Worm (Caenorhabditis elegans) whole organism, dauer: ENCODE results near the gene cyp-34A1.
"Not testable (repeated sequence)": the region's sequence is repeated elsewhere in the genome, so short reads cannot be mapped to it uniquely, and the experiment has no call there.

Experiments used
- unc-62 ChIP-seq: sonication (generic microtip); optimal IDR thresholded peaks from 2 replicates; lab custom pipeline; 2017; ENCODE audit warnings: missing biosample characterization, missing genetic modification reagents, missing genetic modification characterization

cyp-34A1 gene

DNA sequence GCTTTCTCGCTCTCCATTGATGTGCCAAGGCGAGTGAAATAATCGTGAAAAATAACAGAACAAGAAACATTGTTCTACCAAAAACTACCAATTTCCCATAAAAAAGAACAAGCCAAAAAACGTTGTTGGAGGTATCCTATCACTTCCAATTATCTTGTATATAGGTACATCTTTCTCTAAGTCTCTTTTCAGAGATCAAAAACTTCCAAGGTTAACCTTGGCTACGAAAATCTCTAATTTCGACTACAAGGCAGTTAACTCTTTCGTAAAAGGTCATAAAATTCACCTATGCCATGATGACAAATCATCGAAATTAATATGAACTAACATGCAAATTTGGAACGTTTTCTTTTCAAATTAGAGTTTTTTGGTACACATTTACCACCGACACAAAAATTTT is at the start of gene cyp-34A1:
cyp-34A1 (minus strand) TSS at position 101 of the 400 bp plus-strand sequence.
- TF ChIP-seq unc-62 = no peak

DNA sequence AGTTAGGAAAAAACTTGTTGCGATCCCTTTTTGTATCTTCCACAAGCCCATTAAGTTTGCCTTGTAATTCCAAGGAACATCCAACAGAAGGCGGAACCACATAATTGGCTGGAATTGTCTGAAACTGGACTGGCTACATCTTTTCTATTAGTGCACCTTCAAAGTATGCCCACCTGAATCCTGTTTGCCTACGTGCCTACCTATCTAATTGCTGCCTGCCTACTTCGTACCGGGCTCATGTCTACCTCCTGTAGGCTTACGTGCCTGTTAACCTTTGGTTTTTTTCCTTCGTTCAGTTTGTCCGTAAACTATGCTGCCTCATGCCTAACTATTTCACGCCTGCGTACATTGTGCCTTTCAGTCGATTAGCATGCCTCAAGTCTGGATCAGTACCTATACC is 49.6 kb upstream of the cyp-34A1 start, which contains the start of gene wrt-7:
wrt-7 (minus strand) TSS at position 101 of the 400 bp plus-strand sequence.
- TF ChIP-seq unc-62 = no peak

- TF ChIP-seq unc-62 = no peak
Observed at ce11 chrV:15332851-15333250, 45.1 kb upstream of the cyp-34A1 start, which contains the start of gene srw-113. TSS of gene srw-113 (plus strand) at chrV:15333151.

DNA sequence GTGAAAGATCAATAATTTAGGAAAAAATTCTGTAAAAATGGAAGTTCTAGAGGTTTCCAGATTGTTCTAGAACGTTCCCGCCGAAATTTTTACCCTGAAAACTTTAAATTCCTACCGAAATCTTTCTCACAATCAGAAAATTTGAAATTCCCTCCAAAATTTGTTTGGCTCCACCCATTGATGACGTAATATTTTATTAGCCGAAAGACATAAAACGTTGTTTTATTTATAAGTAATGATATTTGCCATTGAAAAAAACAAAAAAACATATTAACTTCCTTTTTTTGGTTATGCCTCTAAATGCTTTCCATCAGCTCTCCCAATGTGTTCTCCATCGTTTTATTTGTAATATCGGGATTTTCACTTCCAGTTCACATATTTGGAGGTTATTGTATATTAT is 42.6 kb upstream of the cyp-34A1 start, which contains the start of gene srh-295:
srh-295 (plus strand) TSS at position 301 of the 400 bp plus-strand sequence.
- TF ChIP-seq unc-62 = no peak

DNA sequence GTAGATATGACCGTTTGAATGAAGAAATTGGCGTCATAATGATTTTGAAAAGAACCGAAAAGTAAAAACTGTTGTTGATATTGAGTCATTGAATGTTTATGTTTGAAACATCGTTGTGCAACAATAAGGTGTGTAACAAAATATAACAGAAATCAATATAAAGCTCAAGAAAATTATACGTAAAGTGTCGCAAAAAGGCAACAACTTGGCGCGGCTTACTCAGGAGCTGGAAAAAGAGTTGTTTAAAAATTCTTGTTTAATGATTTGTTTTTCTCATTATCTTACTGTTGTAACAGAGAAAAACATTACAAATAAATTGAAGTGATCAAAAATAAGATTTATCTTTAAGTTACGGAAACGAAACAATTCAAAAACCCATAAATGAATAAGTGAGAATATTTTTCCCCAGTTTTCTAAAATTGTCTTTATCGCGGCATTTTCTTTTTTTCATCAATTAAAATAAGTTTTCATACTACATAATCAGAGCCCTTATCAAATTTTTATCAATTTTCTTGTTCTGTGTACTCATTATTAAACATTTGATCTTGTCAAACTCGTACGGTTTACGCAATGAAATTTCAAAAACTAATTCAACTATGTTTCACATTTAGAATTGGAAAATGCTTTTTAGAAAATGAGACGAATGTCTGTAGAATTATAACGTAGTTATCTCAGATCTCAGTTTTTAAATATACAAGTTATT is 40.1 kb upstream of the cyp-34A1 start, which contains the start of gene ZK1037.6:
ZK1037.6 (minus strand) TSS at position 51 of the 703 bp plus-strand sequence.
- no peak for TF ChIP-seq unc-62

- no peak for TF ChIP-seq unc-62
Observed at ce11 chrV:15323417-15323816, 35.7 kb upstream of the cyp-34A1 start.

- TF ChIP-seq unc-62 = not testable (repeated sequence)
Observed at ce11 chrV:15322653-15323052, 34.9 kb upstream of the cyp-34A1 start, which contains the start of gene nhr-247. TSS of gene nhr-247 (plus strand) at chrV:15322982.

ce11 chrV:15318638-15319037 is 30.9 kb upstream of the cyp-34A1 start, which contains the start of gene nhr-291:
TSS of gene nhr-291 (plus strand) at chrV:15318961.
- TF ChIP-seq unc-62 = no peak

DNA sequence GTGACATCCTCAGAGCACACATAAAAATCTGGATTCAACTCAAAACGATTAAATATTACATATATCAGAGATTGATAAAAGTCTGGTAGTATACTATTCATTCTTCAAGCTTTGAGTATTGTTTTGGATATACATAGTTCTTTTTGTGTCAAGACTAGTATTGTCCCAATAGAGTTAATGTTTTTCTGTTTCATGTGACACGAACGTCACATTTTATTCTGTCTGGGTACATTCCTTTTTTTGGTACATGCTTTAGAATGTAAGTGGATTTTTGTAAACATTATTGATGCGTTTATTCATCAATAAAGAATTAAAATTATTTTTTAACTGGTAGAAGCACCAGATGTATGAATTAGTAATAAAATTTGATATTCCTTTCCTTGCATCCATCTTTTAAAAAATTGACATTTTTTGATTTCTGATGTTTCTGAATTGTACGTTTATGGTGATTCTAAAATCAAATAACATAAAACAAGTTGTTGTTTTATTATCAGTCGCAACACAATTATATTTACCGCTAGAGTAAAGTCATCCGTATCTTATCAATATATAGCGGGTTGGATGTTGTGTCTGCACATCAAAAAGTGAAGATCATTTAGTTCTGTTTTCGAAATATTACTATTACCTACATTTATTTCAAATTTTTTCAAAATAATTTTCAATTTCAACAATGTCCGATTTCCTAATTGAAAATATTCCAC is 28.2 kb upstream of the cyp-34A1 start, which contains the start of the genes srt-22 and nhr-246:
srt-22 (minus strand) TSS at position 101 of the 701 bp plus-strand sequence.
nhr-246 (plus strand) TSS at position 651 of the 701 bp plus-strand sequence.
- TF ChIP-seq unc-62 = no peak

ce11 chrV:15313529-15313928 is 25.8 kb upstream of the cyp-34A1 start:
- TF ChIP-seq unc-62 = no peak

DNA sequence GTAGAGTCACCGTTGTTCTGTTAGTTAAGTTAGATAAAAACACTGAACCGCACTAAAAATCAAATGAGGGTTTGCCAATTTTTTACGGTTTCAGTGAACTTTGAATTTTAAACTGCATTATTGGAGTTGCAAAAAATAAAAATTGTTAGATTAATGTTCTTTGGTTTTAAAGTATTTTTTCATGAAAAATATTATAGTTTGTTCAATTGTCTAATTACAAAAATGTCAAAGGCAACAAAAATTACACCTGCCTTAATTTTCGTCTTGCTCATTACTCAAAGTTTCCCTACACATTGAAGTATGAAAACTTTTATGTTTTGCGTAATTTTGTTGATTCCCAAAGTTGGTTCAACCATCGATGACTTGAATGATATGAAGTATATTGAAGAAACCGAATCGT is 23.0 kb upstream of the cyp-34A1 start, which contains the start of gene irld-62:
irld-62 (plus strand) TSS at position 301 of the 400 bp plus-strand sequence.
- no peak for TF ChIP-seq unc-62

- TF ChIP-seq unc-62 = no peak
Observed at ce11 chrV:15309011-15309410, 21.3 kb upstream of the cyp-34A1 start, which contains the start of gene srz-10. TSS of gene srz-10 (minus strand) at chrV:15309098.

ce11 chrV:15306745-15307144 is 19.0 kb upstream of the cyp-34A1 start, which contains the start of gene T26H8.4:
TSS of gene T26H8.4 (minus strand) at chrV:15306845.
- TF ChIP-seq unc-62 = no peak

ce11 chrV:15305502-15305901 is 17.7 kb upstream of the cyp-34A1 start, which contains the start of gene T26H8.5:
TSS of gene T26H8.5 (minus strand) at chrV:15305602.
- no peak for TF ChIP-seq unc-62

DNA sequence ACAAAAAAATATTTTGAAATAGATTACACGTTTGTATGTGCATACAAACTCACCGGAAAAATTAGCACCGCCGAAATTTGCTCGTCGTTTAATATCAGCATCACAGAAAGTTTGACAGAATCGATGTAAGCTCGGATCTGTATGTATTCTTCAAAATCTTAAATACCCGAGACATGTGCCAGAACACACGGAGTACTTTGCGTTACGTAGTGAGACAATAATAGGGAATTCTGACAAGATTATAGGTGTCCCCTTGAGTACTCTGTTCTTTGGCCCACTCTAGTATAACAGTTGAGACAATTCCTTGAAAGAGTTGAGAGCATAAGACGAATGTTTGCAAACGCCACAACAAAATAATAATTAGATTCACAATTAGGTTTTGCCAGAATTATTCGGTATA is 15.9 kb upstream of the cyp-34A1 start, which contains the start of gene srx-48:
srx-48 (minus strand) TSS at position 101 of the 400 bp plus-strand sequence.
- no peak for TF ChIP-seq unc-62

ce11 chrV:15298597-15298996 is 10.8 kb upstream of the cyp-34A1 start, which contains the start of gene cpr-3:
TSS of gene cpr-3 (minus strand) at chrV:15298700.
- TF ChIP-seq unc-62 = no peak

DNA sequence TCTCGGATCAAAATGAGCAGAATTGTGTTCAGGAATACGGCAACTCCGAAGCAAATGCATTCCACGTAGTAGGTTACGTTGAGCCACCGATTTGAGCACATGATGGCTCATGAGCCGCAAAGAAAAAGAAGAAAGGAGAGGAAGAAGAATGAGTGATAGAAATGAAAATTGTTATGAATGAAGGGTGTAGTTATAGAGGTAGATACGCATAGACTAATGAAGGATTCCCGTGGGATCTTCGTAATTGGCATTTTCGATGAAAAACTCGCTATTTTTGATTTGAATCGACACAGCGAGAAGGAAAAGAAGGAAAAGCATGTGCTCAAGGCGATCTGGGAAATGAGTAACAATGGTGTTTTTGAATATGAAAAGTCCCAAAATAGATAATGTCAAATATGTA is 6.1 kb upstream of the cyp-34A1 start, which contains the start of gene str-96:
str-96 (minus strand) TSS at position 101 of the 400 bp plus-strand sequence.
- no peak for TF ChIP-seq unc-62
